Fruit fly (Drosophila melanogaster) whole organism: ENCODE measurements around the gene CG5194.

Source experiments
- CG8478 ChIP-seq: fragments of >200 bp; optimal IDR thresholded peaks from 2 replicates; lab custom pipeline; 2018; ENCODE audit warnings: inconsistent platforms
- Dll ChIP-seq: fragments of >200 bp; optimal IDR thresholded peaks from 2 replicates; lab custom pipeline; 2017
- pan ChIP-seq: fragments of >200 bp; optimal IDR thresholded peaks from 2 replicates; lab custom pipeline; 2017
- psq ChIP-seq: fragments of >200 bp; optimal IDR thresholded peaks from 2 replicates; lab custom pipeline; 2017
- usp ChIP-seq: fragments of >200 bp; optimal IDR thresholded peaks from 2 replicates; lab custom pipeline; 2017; ENCODE audit warnings: missing biosample characterization, missing genetic modification characterization, mixed read lengths

DNA sequence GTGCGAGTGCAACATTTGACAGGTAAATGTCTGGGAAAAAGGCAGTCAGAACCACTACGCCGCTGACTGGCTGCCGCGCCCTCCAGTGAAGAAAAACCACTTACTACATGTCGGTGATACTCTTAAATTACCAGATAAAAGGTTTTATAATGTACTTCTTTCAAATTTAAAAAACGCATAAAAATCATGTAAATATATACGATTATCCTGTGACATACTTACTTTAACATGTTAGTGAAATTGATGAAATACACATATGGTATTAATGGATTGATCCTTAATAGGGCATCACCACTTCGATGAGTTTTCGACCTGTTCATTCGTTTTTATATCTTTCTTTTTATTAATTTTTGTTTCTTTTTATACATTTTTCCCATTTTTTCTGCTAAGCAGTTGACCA, 16.9 kb upstream of the CG5194 start:
- TF ChIP-seq usp (GFP tag; lab: Kevin White, UChicago) (no peak), pan (lab: Kevin White, UChicago) (no peak), psq (lab: Kevin White, UChicago) (no peak), CG8478 (lab: Kevin White, UChicago) (no peak), Dll (no peak)
